Worm (Caenorhabditis elegans): Measurements from ENCODE around the gene vha-13.

DNA sequence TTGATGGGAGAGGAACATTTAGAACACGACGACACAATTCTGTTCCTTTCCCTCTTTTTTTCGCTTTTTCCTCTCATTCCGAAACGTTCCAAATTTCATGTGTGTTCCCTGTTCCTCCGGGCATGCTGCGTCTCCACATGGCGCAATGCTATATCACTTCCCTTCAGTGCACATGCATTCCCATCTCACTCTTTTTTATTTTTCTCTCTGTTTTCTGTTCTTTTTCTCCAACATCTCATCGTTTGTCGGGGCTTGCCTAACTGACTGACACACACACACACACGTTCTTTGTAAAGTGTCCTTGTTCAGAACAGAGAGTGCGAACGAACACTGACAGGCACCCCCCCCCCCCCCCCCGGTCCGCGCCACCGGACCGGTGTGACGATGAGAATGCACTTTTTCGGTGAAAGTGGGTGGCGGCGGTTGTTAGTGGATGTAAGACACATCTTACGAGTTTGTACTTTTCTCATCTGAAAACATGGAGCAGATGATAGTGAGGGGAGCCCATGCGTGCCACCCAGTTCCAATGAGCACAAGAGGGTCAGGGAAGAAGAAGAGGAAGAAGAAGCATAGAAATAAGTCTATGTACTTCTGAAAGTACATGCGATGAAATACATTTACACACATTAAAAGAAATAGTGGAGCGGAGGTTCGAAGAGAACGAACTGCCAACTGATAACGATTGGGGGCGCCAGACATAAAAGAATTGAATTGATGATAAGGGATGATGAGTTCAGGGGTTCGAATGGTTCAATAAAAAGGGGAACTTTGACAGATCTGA lies 17.0 kb downstream of the vha-13 start:
- TF ChIP-seq hlh-30 (tag; optimal IDR thresholded peaks at IDR 0.05; ENCODE audit: insufficient read depth): no peak
- no peak for TF ChIP-seq ceh-24 (tag; optimal IDR thresholded peaks at IDR 0.05)
- no peak for TF ChIP-seq sox-4 (tag; optimal IDR thresholded peaks at IDR 0.05)
- TF ChIP-seq ceh-45 (GFP tag; IDR thresholded peaks at IDR 0.05): no peak
- no peak for TF ChIP-seq ceh-19 (GFP tag; optimal IDR thresholded peaks at IDR 0.05)
- no peak for TF ChIP-seq unc-86 (tag; optimal IDR thresholded peaks at IDR 0.05)
- TF ChIP-seq C38D4.7 (GFP tag; optimal IDR thresholded peaks at IDR 0.05): no peak
- no peak for TF ChIP-seq pqm-1 (tag; optimal IDR thresholded peaks at IDR 0.05)
- TF ChIP-seq sox-2 (GFP tag; IDR thresholded peaks at IDR 0.05): no peak
- TF ChIP-seq pha-4 (tag; optimal IDR thresholded peaks at IDR 0.05): no peak
